Comparison of ENCODE assay signal across 2 fruit fly cellular contexts in genomic region chrX:1270183-1270582, dm6.
TF ChIP-seq lines count a peak whose summit lies in the region.

No protein-coding gene starts in this region.

- no peak for TF ChIP-seq CTCF in whole organism, embryonic (GFP tag; optimal IDR thresholded peaks at IDR 0.05; lab: Kevin White, UChicago)

TF ChIP-seq in whole organism, adult, 20 proteins besides CTCF, POLR2A, EP300 and RAD21:
- TF ChIP-seq tj (GFP tag; optimal IDR thresholded peaks at IDR 0.05; lab: Kevin White, UChicago) = peak; percentile 16
- TF ChIP-seq Crg-1 (GFP tag; optimal IDR thresholded peaks at IDR 0.05; lab: Kevin White, UChicago) = no peak

TF ChIP-seq in whole organism, embryonic, 481 proteins besides CTCF, POLR2A, EP300 and RAD21:
- TF ChIP-seq CG7786 (GFP tag; optimal IDR thresholded peaks at IDR 0.05; lab: Kevin White, UChicago) (no peak), NK7.1 (GFP tag; optimal IDR thresholded peaks at IDR 0.05; lab: Kevin White, UChicago) (no peak), vfl (GFP tag; optimal IDR thresholded peaks at IDR 0.05; lab: Kevin White, UChicago) (no peak), CG13894 (tag; optimal IDR thresholded peaks at IDR 0.05; lab: Kevin White, UChicago) (peak; percentile 98), dm (GFP tag; optimal IDR thresholded peaks at IDR 0.05; lab: Kevin White, UChicago) (no peak), tap (tag; optimal IDR thresholded peaks at IDR 0.05; lab: Kevin White, UChicago) (no peak), CG12391 (tag; optimal IDR thresholded peaks at IDR 0.05; lab: Kevin White, UChicago) (no peak)
TF ChIP-seq in whole organism, embryonic: peak in this region for 1.
